Fruit fly (Drosophila melanogaster): ENCODE measurements around the gene CG4281.

Gene CG4281

dm6 chrX:2083678-2084162 lies 18.8 kb upstream of the CG4281 start (continued):
- TF ChIP-seq Antp (GFP tag; optimal IDR thresholded peaks at IDR 0.05) = peak; percentile 88
- peak; percentile 50 for TF ChIP-seq CG10543 (GFP tag; optimal IDR thresholded peaks at IDR 0.05)
- 0 out of 3 replicates have a peak, but pooled peaks have one; percentile 37 for TF ChIP-seq CG6175 (GFP tag; IDR thresholded peaks at IDR 0.05)
- peak; percentile 77 for TF ChIP-seq Abd-B (GFP tag; optimal IDR thresholded peaks at IDR 0.05)
- peak; percentile 86 for TF ChIP-seq sisA (GFP tag; IDR thresholded peaks at IDR 0.05)
- 0 out of 3 replicates have a peak, but pooled peaks have one; percentile 24 for TF ChIP-seq CG6791 (GFP tag; IDR thresholded peaks at IDR 0.05; ENCODE audit: partially characterized antibody)
- TF ChIP-seq Nf-YC (tag; optimal IDR thresholded peaks at IDR 0.05) = peak; percentile 37
- TF ChIP-seq CG8359 (GFP tag; optimal IDR thresholded peaks at IDR 0.05; ENCODE audit: borderline replicate concordance) = peak; percentile 34
- peak; percentile 29 for TF ChIP-seq emc (GFP tag; optimal IDR thresholded peaks at IDR 0.05)
- peak in 1 of 2 experiments; percentile 38 for TF ChIP-seq crp (GFP tag; optimal IDR thresholded peaks at IDR 0.05)
- no peak for TF ChIP-seq Neu2 (GFP tag; optimal IDR thresholded peaks at IDR 0.05; ENCODE audit: borderline replicate concordance)
- peak; percentile 84 to 97 for TF ChIP-seq Trl (optimal IDR thresholded peaks at IDR 0.05)
- peak; percentile 83 for TF ChIP-seq Trl (GFP tag; optimal IDR thresholded peaks at IDR 0.05)
- peak; percentile 76 for TF ChIP-seq CG18619 (GFP tag; optimal IDR thresholded peaks at IDR 0.05)
- TF ChIP-seq insv (GFP tag; optimal IDR thresholded peaks at IDR 0.05) = no peak
- TF ChIP-seq CG8089 (GFP tag; optimal IDR thresholded peaks at IDR 0.05) = peak; percentile 85
- TF ChIP-seq eyg (GFP tag; optimal IDR thresholded peaks at IDR 0.05) = peak; percentile 79
- peak; percentile 89 for TF ChIP-seq ken (GFP tag; IDR thresholded peaks at IDR 0.05)
- TF ChIP-seq Bteb2 (GFP tag; optimal IDR thresholded peaks at IDR 0.05) = peak; percentile 47
- peak; percentile 63; the same call in 1 of the 2 replicates for TF ChIP-seq CG31224 (GFP tag; IDR thresholded peaks at IDR 0.05)
- no peak for TF ChIP-seq hb (GFP tag; IDR thresholded peaks at IDR 0.05; ENCODE audit: partially characterized antibody)
- peak; percentile 85 for TF ChIP-seq CG12391 (tag; optimal IDR thresholded peaks at IDR 0.05)
- peak; percentile 48 for TF ChIP-seq nerfin-1 (tag; optimal IDR thresholded peaks at IDR 0.05)
- peak; percentile 74 for TF ChIP-seq CG1792 (GFP tag; optimal IDR thresholded peaks at IDR 0.05)
- no peak for TF ChIP-seq hkb (optimal IDR thresholded peaks at IDR 0.05)
- TF ChIP-seq hkb (GFP tag; IDR thresholded peaks at IDR 0.05) = peak; percentile 91
- TF ChIP-seq fu2 (GFP tag; optimal IDR thresholded peaks at IDR 0.05) = peak; percentile 46
- peak; percentile 67 for TF ChIP-seq Bdp1 (GFP tag; optimal IDR thresholded peaks at IDR 0.05)
- peak; percentile 86 for TF ChIP-seq ranshi (GFP tag; IDR thresholded peaks at IDR 0.05)
- TF ChIP-seq gem (tag; optimal IDR thresholded peaks at IDR 0.05) = peak; percentile 84
- TF ChIP-seq Ssrp (tag; optimal IDR thresholded peaks at IDR 0.05) = peak; percentile 75
- TF ChIP-seq NfI (GFP tag; optimal IDR thresholded peaks at IDR 0.05) = peak; percentile 78
- TF ChIP-seq btn (GFP tag; optimal IDR thresholded peaks at IDR 0.05) = peak; percentile 83
- peak; percentile 92 for TF ChIP-seq yki (optimal IDR thresholded peaks at IDR 0.05)
- TF ChIP-seq h (optimal IDR thresholded peaks at IDR 0.05) = no peak
- peak; percentile 80 for TF ChIP-seq CG32532 (GFP tag; IDR thresholded peaks at IDR 0.05)
- peak; percentile 64 for TF ChIP-seq CG14965 (GFP tag; optimal IDR thresholded peaks at IDR 0.05; ENCODE audit: borderline replicate concordance)
- no peak for TF ChIP-seq knrl (GFP tag; IDR thresholded peaks at IDR 0.05; ENCODE audit: partially characterized antibody)
- TF ChIP-seq CG14667 (GFP tag; IDR thresholded peaks at IDR 0.05) = peak; percentile 81
- TF ChIP-seq fd96Cb (tag; optimal IDR thresholded peaks at IDR 0.05) = peak; percentile 80
- TF ChIP-seq slbo (GFP tag; IDR thresholded peaks at IDR 0.05) = peak; percentile 82
- TF ChIP-seq CG3847 (GFP tag; IDR thresholded peaks at IDR 0.05) = peak; percentile 74
- TF ChIP-seq CG17802 (tag; optimal IDR thresholded peaks at IDR 0.05) = peak; percentile 43
- peak; percentile 48 for TF ChIP-seq Usf (GFP tag; optimal IDR thresholded peaks at IDR 0.05)
- TF ChIP-seq CG15269 (tag; optimal IDR thresholded peaks at IDR 0.05) = peak; percentile 84
- peak; percentile 76 for TF ChIP-seq CG12942 (GFP tag; optimal IDR thresholded peaks at IDR 0.05)
- peak; percentile 87 for TF ChIP-seq Xbp1 (GFP tag; optimal IDR thresholded peaks at IDR 0.05)
- peak; percentile 83 for TF ChIP-seq Mes4 (GFP tag; optimal IDR thresholded peaks at IDR 0.05)
- TF ChIP-seq CG15073 (GFP tag; optimal IDR thresholded peaks at IDR 0.05) = peak; percentile 37
- TF ChIP-seq CG3065 (GFP tag; optimal IDR thresholded peaks at IDR 0.05) = peak; percentile 62
- no peak for TF ChIP-seq fru (optimal IDR thresholded peaks at IDR 0.05)
- TF ChIP-seq CG4404 (GFP tag; IDR thresholded peaks at IDR 0.05) = peak; percentile 67
